Fruit fly (Drosophila melanogaster): ENCODE data around the gene CG33253.
A peak's percentile ranks its signal among the peaks of the same experiment; 100 is the strongest.

CG33253 gene

DNA sequence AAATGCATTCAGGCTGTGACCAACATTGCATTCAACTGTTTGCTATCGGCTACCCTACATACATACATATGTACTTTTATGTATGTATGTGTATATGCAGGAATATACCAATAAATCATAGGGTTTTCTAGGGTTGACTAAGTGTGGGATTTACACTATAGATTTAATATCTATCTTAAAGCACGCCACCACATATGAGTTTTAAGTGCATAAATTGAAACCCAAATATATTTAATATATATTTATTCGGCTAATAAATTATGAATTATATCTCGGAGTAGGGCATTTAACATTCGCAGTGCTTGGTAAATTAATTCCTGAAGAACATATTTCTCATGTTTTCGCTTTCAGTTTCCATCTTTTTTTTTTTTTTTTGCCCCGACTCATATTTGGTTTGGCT is 23.3 kb upstream of the CG33253 start (continued):
- TF ChIP-seq CG4424 (GFP tag; optimal IDR thresholded peaks at IDR 0.05): no peak
- peak; percentile 38 for TF ChIP-seq CG17385 (GFP tag; optimal IDR thresholded peaks at IDR 0.05)
- no peak for TF ChIP-seq CG30403 (GFP tag; optimal IDR thresholded peaks at IDR 0.05)
- no peak for TF ChIP-seq CG8089 (GFP tag; optimal IDR thresholded peaks at IDR 0.05)
- TF ChIP-seq B-H1 (GFP tag; IDR thresholded peaks at IDR 0.05): no peak
- no peak for TF ChIP-seq kni (GFP tag; optimal IDR thresholded peaks at IDR 0.05)
- TF ChIP-seq NFAT (GFP tag; IDR thresholded peaks at IDR 0.05): no peak
- TF ChIP-seq jigr1 (GFP tag; IDR thresholded peaks at IDR 0.05): no peak
- TF ChIP-seq fd102C (GFP tag; optimal IDR thresholded peaks at IDR 0.05): no peak
- no peak for TF ChIP-seq Hmx (GFP tag; optimal IDR thresholded peaks at IDR 0.05)
- no peak for TF ChIP-seq CG2202 (tag; optimal IDR thresholded peaks at IDR 0.05)
- TF ChIP-seq CG7271 (tag; optimal IDR thresholded peaks at IDR 0.05): no peak
- TF ChIP-seq CG42726 (GFP tag; IDR thresholded peaks at IDR 0.05; ENCODE audit: partially characterized antibody): no peak
- no peak for TF ChIP-seq CG14050 (GFP tag; IDR thresholded peaks at IDR 0.05)
- TF ChIP-seq Ravus (GFP tag; IDR thresholded peaks at IDR 0.05): no peak
- no peak for TF ChIP-seq sug (tag; optimal IDR thresholded peaks at IDR 0.05)
- TF ChIP-seq HLH3B (GFP tag; IDR thresholded peaks at IDR 0.05): no peak
- peak; percentile 32 for TF ChIP-seq CG8924 (tag; optimal IDR thresholded peaks at IDR 0.05)
- no peak for TF ChIP-seq hbn (GFP tag; IDR thresholded peaks at IDR 0.05; ENCODE audit: partially characterized antibody)
- no peak for TF ChIP-seq CG7963 (GFP tag; IDR thresholded peaks at IDR 0.05; ENCODE audit: partially characterized antibody)
- no peak for TF ChIP-seq ci (GFP tag; IDR thresholded peaks at IDR 0.05)
- TF ChIP-seq ken (GFP tag; IDR thresholded peaks at IDR 0.05): no peak
- no peak for TF ChIP-seq jumu (GFP tag; optimal IDR thresholded peaks at IDR 0.05)
- peak; percentile 22 for TF ChIP-seq CG14710 (tag; optimal IDR thresholded peaks at IDR 0.05)
- TF ChIP-seq NfI (GFP tag; optimal IDR thresholded peaks at IDR 0.05): no peak
- no peak for TF ChIP-seq ranshi (GFP tag; IDR thresholded peaks at IDR 0.05)
- TF ChIP-seq cwo (GFP tag; optimal IDR thresholded peaks at IDR 0.05): no peak
- no peak for TF ChIP-seq caup (GFP tag; optimal IDR thresholded peaks at IDR 0.05; ENCODE audit: severe bottlenecking)
- no peak for TF ChIP-seq slp2 (GFP tag; optimal IDR thresholded peaks at IDR 0.05)
- peak; percentile 6 for TF ChIP-seq fd96Cb (tag; optimal IDR thresholded peaks at IDR 0.05)
- TF ChIP-seq H2.0 (GFP tag; IDR thresholded peaks at IDR 0.05): 0 out of 2 replicates have a peak, but pooled peaks have one; percentile 24
- TF ChIP-seq onecut (GFP tag; IDR thresholded peaks at IDR 0.05): no peak
- TF ChIP-seq kah (GFP tag; optimal IDR thresholded peaks at IDR 0.05): no peak
- TF ChIP-seq CG3163 (GFP tag; optimal IDR thresholded peaks at IDR 0.05): no peak
- no peak for TF ChIP-seq CG17361 (GFP tag; IDR thresholded peaks at IDR 0.05)
- no peak for TF ChIP-seq Six4 (GFP tag; optimal IDR thresholded peaks at IDR 0.05)
- TF ChIP-seq CG18476 (GFP tag; optimal IDR thresholded peaks at IDR 0.05): no peak
- no peak for TF ChIP-seq CG1603 (tag; optimal IDR thresholded peaks at IDR 0.05)
- peak; percentile 21 for TF ChIP-seq CG15601 (tag; optimal IDR thresholded peaks at IDR 0.05)
- TF ChIP-seq seq (GFP tag; IDR thresholded peaks at IDR 0.05): no peak
- TF ChIP-seq chm (GFP tag; IDR thresholded peaks at IDR 0.05): no peak
- TF ChIP-seq lbe (GFP tag; optimal IDR thresholded peaks at IDR 0.05): peak; percentile 38
- no peak for TF ChIP-seq CG1832 (GFP tag; optimal IDR thresholded peaks at IDR 0.05)
- no peak for TF ChIP-seq Fer3 (tag; optimal IDR thresholded peaks at IDR 0.05)
- TF ChIP-seq CG1647 (GFP tag; optimal IDR thresholded peaks at IDR 0.05): no peak
- TF ChIP-seq CG10209 (GFP tag; optimal IDR thresholded peaks at IDR 0.05): no peak
- TF ChIP-seq bab2 (GFP tag; optimal IDR thresholded peaks at IDR 0.05): no peak
- no peak for TF ChIP-seq CG10462 (GFP tag; optimal IDR thresholded peaks at IDR 0.05)
- no peak for TF ChIP-seq Neu2 (GFP tag; optimal IDR thresholded peaks at IDR 0.05; ENCODE audit: borderline replicate concordance)
- TF ChIP-seq CG34376 (GFP tag; optimal IDR thresholded peaks at IDR 0.05): no peak
- no peak for TF ChIP-seq sqz (GFP tag; optimal IDR thresholded peaks at IDR 0.05)
- no peak for TF ChIP-seq CG14014 (GFP tag; IDR thresholded peaks at IDR 0.05)

Data from whole organism, embryonic.